Fruit fly (Drosophila melanogaster) whole organism: Measurements from ENCODE around the gene CG14882.

Experiments used
- EcR ChIP-seq, 2 experiments: fragments of >200 bp; optimal IDR thresholded peaks; 2 replicates each; lab custom pipeline; 2017; ENCODE audit warnings: missing biosample characterization in 2 of 2, missing genetic modification characterization in 2 of 2, missing genetic modification reagents in 2 of 2
- psq ChIP-seq: fragments of >200 bp; optimal IDR thresholded peaks from 2 replicates; lab custom pipeline; 2017
- usp ChIP-seq: fragments of >200 bp; optimal IDR thresholded peaks from 2 replicates; lab custom pipeline; 2017; ENCODE audit warnings: missing biosample characterization, missing genetic modification characterization, mixed read lengths

DNA sequence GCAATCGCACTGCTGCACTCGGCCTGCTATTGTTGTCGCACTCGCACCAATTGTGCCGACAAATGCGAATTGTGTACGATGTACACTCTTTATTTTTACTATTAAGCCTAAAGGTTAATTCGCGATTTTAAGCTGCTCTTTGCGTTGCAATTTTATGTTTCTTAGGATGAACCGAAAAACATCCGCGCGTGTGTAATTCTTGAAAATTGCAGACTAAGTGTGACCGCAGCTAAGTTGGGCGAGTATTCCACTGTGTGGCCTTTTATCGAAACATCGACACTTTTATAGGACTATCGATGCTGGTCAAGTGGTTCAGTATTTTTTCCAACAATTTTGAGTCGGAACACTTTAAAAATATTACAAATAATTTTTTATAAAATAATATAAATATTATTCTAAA, 10.6 kb downstream of the CG14882 start, which contains the start of gene Pak3:
- TF ChIP-seq psq (lab: Kevin White, UChicago) = no peak
- no peak for TF ChIP-seq usp (GFP tag; lab: Kevin White, UChicago)
- no peak for TF ChIP-seq EcR (GFP tag; optimal IDR thresholded peaks at IDR 0.05; lab: Kevin White, UChicago)
